Fruit fly (Drosophila melanogaster) whole organism, embryonic: ENCODE data around the gene moody.
A peak's percentile ranks its signal among the peaks of the same experiment; 100 is the strongest.

Source experiments
- CG10654 ChIP-seq: fragments of 200-800 bp; sonication (Bioruptor generic); optimal IDR thresholded peaks from 2 replicates; lab custom pipeline; 2016; ENCODE audit warnings: missing biosample characterization, missing genetic modification characterization
- CG10979 ChIP-seq: fragments of 200-800 bp; sonication (Bioruptor generic); optimal IDR thresholded peaks from 2 replicates; lab custom pipeline; 2018; ENCODE audit warnings: missing biosample characterization, mild to moderate bottlenecking, missing genetic modification characterization, moderate library complexity
- CG11456 ChIP-seq: fragments of 200-800 bp; sonication (Bioruptor generic); IDR thresholded peaks from 3 replicates; pipeline ENCODE4 v1.3.6; 2022; ENCODE audit warnings: missing biosample characterization, missing genetic modification characterization
- CG11504 ChIP-seq: fragments of 200-800 bp; sonication (Bioruptor generic); optimal IDR thresholded peaks from 3 replicates; lab custom pipeline; 2019; ENCODE audit warnings: missing biosample characterization, mild to moderate bottlenecking, missing genetic modification characterization, moderate library complexity
- CG11560 ChIP-seq: fragments of 200-800 bp; sonication (Bioruptor generic); IDR thresholded peaks from 3 replicates; pipeline ENCODE4 v1.3.6; 2022; ENCODE audit warnings: missing biosample characterization, missing genetic modification characterization
- CG12219 ChIP-seq: fragments of 200-800 bp; sonication (Bioruptor generic); optimal IDR thresholded peaks from 3 replicates; lab custom pipeline; 2018; ENCODE audit warnings: missing biosample characterization, mild to moderate bottlenecking, missing genetic modification characterization
- CG14014 ChIP-seq: fragments of 200-800 bp; sonication (Bioruptor generic); IDR thresholded peaks from 2 replicates; pipeline ENCODE4 v1.3.6; 2022; ENCODE audit warnings: missing biosample characterization, missing genetic modification characterization
- CG15479 ChIP-seq: fragments of 200-800 bp; sonication (Bioruptor generic); optimal IDR thresholded peaks from 3 replicates; lab custom pipeline; 2019; ENCODE audit warnings: missing biosample characterization, mild to moderate bottlenecking, missing genetic modification characterization, moderate library complexity
- CG15696 ChIP-seq: fragments of 200-800 bp; sonication (Bioruptor generic); optimal IDR thresholded peaks from 2 replicates; lab custom pipeline; 2019; ENCODE audit warnings: missing biosample characterization, mild to moderate bottlenecking, missing genetic modification characterization, moderate library complexity
- CG6683 ChIP-seq: fragments of 200-800 bp; sonication (Bioruptor generic); optimal IDR thresholded peaks from 2 replicates; lab custom pipeline; 2017; ENCODE audit warnings: missing biosample characterization, mild to moderate bottlenecking, missing genetic modification characterization, missing genetic modification reagents
- CG7556 ChIP-seq: fragments of 200-800 bp; sonication (Bioruptor generic); optimal IDR thresholded peaks from 2 replicates; lab custom pipeline; 2017; ENCODE audit warnings: missing biosample characterization, mild to moderate bottlenecking, missing genetic modification characterization
- CG7745 ChIP-seq: fragments of 200-800 bp; sonication (Bioruptor generic); optimal IDR thresholded peaks from 2 replicates; lab custom pipeline; 2018; ENCODE audit warnings: missing biosample characterization, mild to moderate bottlenecking, missing genetic modification characterization, moderate library complexity
- CG7987 ChIP-seq: fragments of 200-800 bp; sonication (Bioruptor generic); optimal IDR thresholded peaks from 2 replicates; lab custom pipeline; 2018; ENCODE audit warnings: missing biosample characterization, mild to moderate bottlenecking, missing genetic modification characterization, moderate library complexity
- CG8944 ChIP-seq: fragments of 200-800 bp; sonication (Bioruptor generic); optimal IDR thresholded peaks from 3 replicates; lab custom pipeline; 2016; ENCODE audit warnings: missing biosample characterization, missing genetic modification characterization
- Dbx ChIP-seq: fragments of 200-800 bp; sonication (Bioruptor generic); IDR thresholded peaks from 3 replicates; pipeline ENCODE4 v1.3.6; 2022; ENCODE audit warnings: missing biosample characterization, missing genetic modification characterization
- Dll ChIP-seq: fragments of 200-800 bp; sonication (Bioruptor generic); IDR thresholded peaks from 4 replicates; pipeline ENCODE4 v1.3.6; 2022; ENCODE audit warnings: missing biosample characterization, missing genetic modification characterization; ENCODE audit not compliant: partially characterized antibody
- Elba2 ChIP-seq: fragments of 200-800 bp; sonication (Bioruptor generic); optimal IDR thresholded peaks from 3 replicates; lab custom pipeline; 2016; ENCODE audit warnings: missing biosample characterization, missing genetic modification characterization
- Fer3 ChIP-seq: fragments of 200-800 bp; sonication (Bioruptor generic); optimal IDR thresholded peaks from 2 replicates; lab custom pipeline; 2018; ENCODE audit warnings: missing biosample characterization, mild to moderate bottlenecking, missing genetic modification characterization, moderate library complexity
- GATAe ChIP-seq: fragments of 200-800 bp; sonication (Bioruptor generic); conservative IDR thresholded peaks from 2 replicates; pipeline ENCODE4 v1.3.6; 2022; ENCODE audit warnings: missing biosample characterization, missing genetic modification characterization
- Gug ChIP-seq: fragments of 200-800 bp; sonication (Bioruptor generic); IDR thresholded peaks from 4 replicates; pipeline ENCODE4 v1.3.6; 2022; ENCODE audit warnings: missing biosample characterization, missing genetic modification characterization
- HmgZ ChIP-seq: fragments of 200-800 bp; sonication (Bioruptor generic); optimal IDR thresholded peaks from 2 replicates; lab custom pipeline; 2018; ENCODE audit warnings: missing biosample characterization, mild to moderate bottlenecking, missing genetic modification characterization
- Hmr ChIP-seq: fragments of 200-800 bp; sonication (Bioruptor generic); optimal IDR thresholded peaks from 3 replicates; lab custom pipeline; 2017; ENCODE audit warnings: mild to moderate bottlenecking, missing biosample characterization, missing genetic modification reagents, missing genetic modification characterization
- Hr39 ChIP-seq: fragments of >200 bp; optimal IDR thresholded peaks from 2 replicates; lab custom pipeline; 2017
- Hr51 ChIP-seq, 2 experiments: fragments of 200-800 bp; sonication (Bioruptor generic); optimal IDR thresholded peaks; 2 replicates in 1 of 2; 3 replicates in 1 of 2; lab custom pipeline; 2016 to 2018; ENCODE audit warnings: missing biosample characterization in 2 of 2, missing genetic modification characterization in 2 of 2, mild to moderate bottlenecking in 1 of 2, moderate library complexity in 1 of 2
- Jarid2 ChIP-seq: fragments of 200-800 bp; sonication (Bioruptor generic); optimal IDR thresholded peaks from 3 replicates; lab custom pipeline; 2017; ENCODE audit warnings: mild to moderate bottlenecking, missing biosample characterization, missing genetic modification reagents, missing genetic modification characterization
- MTF-1 ChIP-seq: fragments of 200-800 bp; sonication (Bioruptor generic); optimal IDR thresholded peaks from 2 replicates; lab custom pipeline; 2018; ENCODE audit warnings: missing biosample characterization, mild to moderate bottlenecking, missing genetic modification characterization, borderline replicate concordance
- Max ChIP-seq: fragments of 200-800 bp; sonication (Bioruptor generic); optimal IDR thresholded peaks from 2 replicates; lab custom pipeline; 2016; ENCODE audit warnings: missing biosample characterization, mild to moderate bottlenecking, missing genetic modification characterization
- Side ChIP-seq: fragments of 200-800 bp; sonication (Bioruptor generic); optimal IDR thresholded peaks from 2 replicates; lab custom pipeline; 2016; ENCODE audit warnings: missing biosample characterization, missing genetic modification characterization
- Sry-β ChIP-seq: fragments of 200-800 bp; sonication (Bioruptor generic); optimal IDR thresholded peaks from 2 replicates; lab custom pipeline; 2018; ENCODE audit warnings: missing biosample characterization, mild to moderate bottlenecking, missing genetic modification characterization, moderate library complexity
- ase ChIP-seq: fragments of 200-800 bp; sonication (Bioruptor generic); IDR thresholded peaks from 3 replicates; pipeline ENCODE4 v1.3.6; 2022; ENCODE audit warnings: missing biosample characterization, missing genetic modification characterization
- bab2 ChIP-seq: fragments of 200-800 bp; sonication (Bioruptor generic); optimal IDR thresholded peaks from 2 replicates; lab custom pipeline; 2016; ENCODE audit warnings: missing biosample characterization, missing genetic modification characterization
- ci ChIP-seq: fragments of 200-800 bp; sonication (Bioruptor generic); IDR thresholded peaks from 3 replicates; pipeline ENCODE4 v1.3.6; 2022; ENCODE audit warnings: missing biosample characterization, missing genetic modification characterization
- corto ChIP-seq: fragments of 200-800 bp; sonication (Bioruptor generic); optimal IDR thresholded peaks from 2 replicates; lab custom pipeline; 2016; ENCODE audit warnings: missing biosample characterization, mild to moderate bottlenecking, missing genetic modification characterization, moderate library complexity
- croc ChIP-seq: fragments of 200-800 bp; sonication (Bioruptor generic); conservative IDR thresholded peaks from 3 replicates; pipeline ENCODE4 v1.3.6; 2022; ENCODE audit warnings: missing biosample characterization, missing genetic modification characterization
- da ChIP-seq: fragments of 200-800 bp; sonication (Bioruptor generic); optimal IDR thresholded peaks from 2 replicates; lab custom pipeline; 2016; ENCODE audit warnings: missing biosample characterization, missing genetic modification characterization
- disco-r ChIP-seq: fragments of 200-800 bp; sonication (Bioruptor generic); optimal IDR thresholded peaks from 2 replicates; lab custom pipeline; 2016; ENCODE audit warnings: missing biosample characterization, missing genetic modification characterization
- gce ChIP-seq: fragments of 200-800 bp; sonication (Bioruptor generic); IDR thresholded peaks from 3 replicates; pipeline ENCODE4 v1.3.6; 2022; ENCODE audit warnings: missing biosample characterization, missing genetic modification characterization
- gcm2 ChIP-seq: fragments of 200-800 bp; sonication (Bioruptor generic); optimal IDR thresholded peaks from 2 replicates; lab custom pipeline; 2016; ENCODE audit warnings: missing biosample characterization, missing genetic modification characterization
- klu ChIP-seq: fragments of 200-800 bp; sonication (Bioruptor generic); IDR thresholded peaks from 2 replicates; pipeline ENCODE4 v1.3.6; 2022; ENCODE audit warnings: missing biosample characterization, missing genetic modification characterization
- maf-S ChIP-seq: fragments of 200-800 bp; sonication (Bioruptor generic); optimal IDR thresholded peaks from 2 replicates; lab custom pipeline; 2016; ENCODE audit warnings: missing biosample characterization, missing genetic modification characterization
- nau ChIP-seq: fragments of 200-800 bp; sonication (Bioruptor generic); optimal IDR thresholded peaks from 3 replicates; lab custom pipeline; 2017; ENCODE audit warnings: missing biosample characterization, mild to moderate bottlenecking, missing genetic modification characterization, missing genetic modification reagents
- nmo ChIP-seq: fragments of 200-800 bp; sonication (Bioruptor generic); optimal IDR thresholded peaks from 2 replicates; lab custom pipeline; 2018; ENCODE audit warnings: missing biosample characterization, mild to moderate bottlenecking, missing genetic modification characterization, moderate library complexity
- pan ChIP-seq, 4 experiments: fragments of >200 bp in 3 of 4; fragments of 200-800 bp in 1 of 4; sonication (Bioruptor generic) in 1 of 4; optimal IDR thresholded peaks in 3 of 4; IDR thresholded peaks in 1 of 4; 2 replicates each; pipeline versions ENCODE4 v1.3.6 to Lab custom; 2017 to 2022; ENCODE audit warnings: missing biosample characterization in 2 of 4, missing genetic modification characterization in 2 of 4, mixed read lengths in 1 of 4
- pnt ChIP-seq: fragments of 200-800 bp; sonication (Bioruptor generic); optimal IDR thresholded peaks from 3 replicates; lab custom pipeline; 2016; ENCODE audit warnings: missing biosample characterization, missing genetic modification characterization
- psq ChIP-seq: fragments of 200-800 bp; sonication (Bioruptor generic); optimal IDR thresholded peaks from 2 replicates; lab custom pipeline; 2017; ENCODE audit warnings: missing biosample characterization, missing genetic modification characterization
- repo ChIP-seq: fragments of 200-800 bp; sonication (Bioruptor generic); optimal IDR thresholded peaks from 2 replicates; lab custom pipeline; 2016; ENCODE audit warnings: missing biosample characterization, missing genetic modification characterization
- shn ChIP-seq: fragments of 200-800 bp; sonication (Bioruptor generic); optimal IDR thresholded peaks from 3 replicates; lab custom pipeline; 2016; ENCODE audit warnings: missing biosample characterization, missing genetic modification characterization
- slbo ChIP-seq: fragments of 200-800 bp; sonication (Bioruptor generic); IDR thresholded peaks from 2 replicates; pipeline ENCODE4 v1.3.6; 2022; ENCODE audit warnings: missing biosample characterization, missing genetic modification characterization
- sob ChIP-seq: fragments of 200-800 bp; sonication (Bioruptor generic); IDR thresholded peaks from 2 replicates; pipeline ENCODE4 v1.3.6; 2022; ENCODE audit warnings: missing biosample characterization, missing genetic modification characterization
- stc ChIP-seq: fragments of 200-800 bp; sonication (Bioruptor generic); IDR thresholded peaks from 2 replicates; pipeline ENCODE4 v1.3.6; 2022; ENCODE audit warnings: missing biosample characterization, missing genetic modification characterization
- tll ChIP-seq, 2 experiments: fragments of 200-800 bp in 1 of 2; fragments of >200 bp in 1 of 2; sonication (Bioruptor generic) in 1 of 2; optimal IDR thresholded peaks; 2 replicates each; lab custom pipeline; 2017 to 2019; ENCODE audit warnings: missing biosample characterization in 2 of 2, missing genetic modification characterization in 2 of 2, mild to moderate bottlenecking in 1 of 2, moderate library complexity in 1 of 2

The moody gene

DNA sequence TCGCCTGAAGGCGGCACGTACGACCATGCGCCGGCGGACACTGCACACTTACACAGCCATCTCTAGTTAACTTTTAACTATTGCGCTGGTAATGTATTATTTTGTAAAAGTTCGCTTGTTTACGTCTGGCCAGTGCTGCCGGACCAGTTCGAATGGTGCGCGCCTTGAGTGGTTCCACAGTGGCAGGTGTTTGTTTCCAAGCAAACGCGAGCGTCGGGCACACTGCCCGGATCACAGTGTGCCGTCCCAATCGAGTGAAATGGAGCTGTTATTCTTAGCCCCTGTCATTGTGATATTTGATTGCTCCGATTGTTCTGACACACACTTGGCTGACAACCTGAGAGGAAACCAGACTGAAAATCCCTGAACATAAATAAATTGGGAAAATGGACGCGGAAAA, 23.4 kb upstream of the moody start, which contains the start of gene CG4199 (continued):
- TF ChIP-seq MTF-1 (GFP tag; lab: Kevin White, UChicago) (no peak), nau (GFP tag; lab: Kevin White, UChicago) (no peak), maf-S (GFP tag; lab: Kevin White, UChicago) (no peak), CG14014 (GFP tag; lab: Robert Waterston, UW) (no peak), corto (GFP tag; lab: Kevin White, UChicago) (no peak), CG7987 (GFP tag; lab: Kevin White, UChicago) (no peak), CG10654 (no peak), gcm2 (GFP tag; lab: Kevin White, UChicago) (no peak), CG15479 (no peak), Hmr (GFP tag; lab: Kevin White, UChicago) (peak; percentile 44), Sry-β (no peak), GATAe (GFP tag; lab: Robert Waterston, UW) (no peak), CG7556 (GFP tag; lab: Kevin White, UChicago) (no peak), pan (optimal IDR thresholded peaks at IDR 0.05; lab: Kevin White, UChicago) (no peak), pan (GFP tag; optimal IDR thresholded peaks at IDR 0.05 in 1 of 2, IDR thresholded peaks at IDR 0.05 in 1 of 2) (no peak), repo (GFP tag; lab: Kevin White, UChicago) (no peak), CG10979 (tag; lab: Kevin White, UChicago) (no peak), Max (GFP tag; lab: Kevin White, UChicago) (no peak), CG11456 (GFP tag; lab: Robert Waterston, UW) (no peak), Fer3 (tag; lab: Kevin White, UChicago) (no peak), CG11504 (peak; percentile 25), shn (GFP tag; lab: Kevin White, UChicago) (no peak), bab2 (no peak), tll (GFP tag; optimal IDR thresholded peaks at IDR 0.05; lab: Kevin White, UChicago) (no peak), CG7745 (tag; lab: Kevin White, UChicago) (no peak), CG11560 (tag; lab: Robert Waterston, UW) (no peak), sob (GFP tag; lab: Robert Waterston, UW) (0 out of 2 replicates have a peak, but pooled peaks have one; percentile 36), ase (GFP tag; lab: Robert Waterston, UW) (no peak), Hr51 (GFP tag; optimal IDR thresholded peaks at IDR 0.05; lab: Kevin White, UChicago) (no peak), HmgZ (tag; lab: Kevin White, UChicago) (peak; percentile 67), Side (GFP tag; lab: Kevin White, UChicago) (no peak), psq (no peak), gce (0 out of 3 replicates have a peak, but pooled peaks have one; percentile 11), Elba2 (GFP tag; lab: Kevin White, UChicago) (no peak), CG15696 (tag; lab: Kevin White, UChicago) (no peak), stc (GFP tag; lab: Robert Waterston, UW) (no peak), croc (GFP tag; lab: Robert Waterston, UW) (no peak), Hr39 (lab: Kevin White, UChicago) (no peak), pnt (GFP tag; lab: Kevin White, UChicago) (no peak), CG8944 (no peak), Dll (GFP tag; lab: Robert Waterston, UW) (no peak), da (GFP tag; lab: Kevin White, UChicago) (peak; percentile 20), CG6683 (no peak), ci (GFP tag; lab: Robert Waterston, UW) (peak; percentile 58; the same call in 1 of the 3 replicates), CG12219 (GFP tag; lab: Kevin White, UChicago) (no peak), klu (GFP tag; lab: Robert Waterston, UW) (no peak), Dbx (GFP tag; lab: Robert Waterston, UW) (0 out of 3 replicates have a peak, but pooled peaks have one; percentile 22), nmo (peak; percentile 24), disco-r (GFP tag; lab: Kevin White, UChicago) (no peak), Gug (GFP tag; lab: Robert Waterston, UW) (no peak), slbo (peak; percentile 34; the same call in 1 of the 2 replicates), Jarid2 (GFP tag; lab: Kevin White, UChicago) (peak; percentile 18)
